Worm (Caenorhabditis elegans): Measurements from ENCODE around the gene clk-2.
"Not testable (repeated sequence)": the region's sequence is repeated elsewhere in the genome, so short reads cannot be mapped to it uniquely, and the experiment has no call there.

clk-2 gene

DNA sequence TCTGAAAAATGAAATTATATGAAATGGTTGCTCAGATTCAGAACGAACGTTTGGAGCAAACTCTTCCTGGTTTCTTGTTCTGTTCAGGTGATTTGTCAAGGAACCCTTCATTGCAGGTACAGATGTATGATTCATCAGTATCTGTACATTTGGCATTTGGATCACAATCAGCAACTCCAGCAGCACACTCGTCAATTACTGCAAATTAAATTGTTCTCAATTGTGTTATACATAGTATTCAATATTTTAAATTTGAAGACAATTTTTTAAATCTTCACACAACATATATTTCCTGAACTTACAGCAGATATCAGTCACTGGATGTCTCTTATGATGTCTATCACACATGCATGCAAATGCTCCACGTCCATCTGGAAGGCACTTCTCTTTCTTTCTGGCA, 33.6 kb downstream of the clk-2 start:
- no peak for TF ChIP-seq cog-1 (tag; optimal IDR thresholded peaks at IDR 0.05)
- TF ChIP-seq ztf-29 (GFP tag; IDR thresholded peaks at IDR 0.05) = no peak
- TF ChIP-seq tab-1 (GFP tag; IDR thresholded peaks at IDR 0.05) = no peak
- no peak for TF ChIP-seq ref-1 (GFP tag; conservative IDR thresholded peaks at IDR 0.05)

DNA sequence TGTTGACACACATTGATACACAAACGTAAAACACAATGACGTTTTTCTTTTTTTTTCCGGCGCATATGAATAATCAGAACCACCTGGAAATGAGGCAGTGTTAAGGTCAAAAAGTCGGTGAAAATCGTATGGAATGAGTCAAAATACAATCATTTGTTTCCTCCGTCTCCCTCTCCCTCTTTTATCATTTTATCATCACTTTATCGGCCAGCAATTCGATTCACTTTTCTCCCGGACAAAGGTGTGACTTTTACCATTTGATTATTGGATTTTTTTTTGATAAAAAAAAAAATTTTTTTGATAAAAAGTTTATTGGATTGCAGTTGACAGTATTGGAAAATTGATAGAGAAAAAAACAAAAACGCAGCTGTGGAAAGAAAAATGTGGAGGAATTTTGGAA, 39.4 kb downstream of the clk-2 start:
- TF ChIP-seq ztf-29 (GFP tag; IDR thresholded peaks at IDR 0.05) = no peak
- TF ChIP-seq tab-1 (GFP tag; IDR thresholded peaks at IDR 0.05) = no peak
- no peak for TF ChIP-seq T22C8.4 (GFP tag; IDR thresholded peaks at IDR 0.05)
- TF ChIP-seq cog-1 (tag; optimal IDR thresholded peaks at IDR 0.05) = no peak
- TF ChIP-seq med-1 (GFP tag; optimal IDR thresholded peaks at IDR 0.05; ENCODE audit: insufficient read depth) = no peak
- TF ChIP-seq klf-2 (GFP tag; conservative IDR thresholded peaks at IDR 0.05) = no peak
- no peak for TF ChIP-seq ztf-23 (GFP tag; IDR thresholded peaks at IDR 0.05)
- TF ChIP-seq ref-1 (GFP tag; conservative IDR thresholded peaks at IDR 0.05) = no peak
- no peak for TF ChIP-seq flt-1 (GFP tag; IDR thresholded peaks at IDR 0.05)

DNA sequence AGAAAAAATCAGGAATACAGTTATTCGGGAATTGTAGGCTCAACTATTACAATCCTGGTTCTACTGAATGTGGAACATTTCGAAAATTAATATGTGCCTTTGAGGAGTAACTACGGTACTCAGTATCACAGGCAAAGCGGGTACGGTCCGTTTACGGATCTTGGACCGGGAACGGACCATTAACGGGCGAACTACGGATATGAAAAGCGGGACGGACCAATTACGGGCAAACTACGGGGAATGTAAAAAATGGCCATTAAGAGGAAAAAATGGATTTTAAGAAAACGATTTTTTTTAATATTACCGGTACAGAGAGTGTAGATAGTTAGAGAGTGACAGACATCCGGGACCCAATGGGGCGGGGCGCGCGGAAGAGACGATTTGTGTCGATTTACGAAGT, 49.3 kb downstream of the clk-2 start, which contains the start of gene H14A12.5:
Gene H14A12.5 (minus strand): TSS at position 101 of the 400 bp plus-strand sequence.
- not testable (repeated sequence) for TF ChIP-seq tab-1 (GFP tag; IDR thresholded peaks at IDR 0.05); ref-1 (GFP tag; conservative IDR thresholded peaks at IDR 0.05); klf-2 (GFP tag; conservative IDR thresholded peaks at IDR 0.05)

DNA sequence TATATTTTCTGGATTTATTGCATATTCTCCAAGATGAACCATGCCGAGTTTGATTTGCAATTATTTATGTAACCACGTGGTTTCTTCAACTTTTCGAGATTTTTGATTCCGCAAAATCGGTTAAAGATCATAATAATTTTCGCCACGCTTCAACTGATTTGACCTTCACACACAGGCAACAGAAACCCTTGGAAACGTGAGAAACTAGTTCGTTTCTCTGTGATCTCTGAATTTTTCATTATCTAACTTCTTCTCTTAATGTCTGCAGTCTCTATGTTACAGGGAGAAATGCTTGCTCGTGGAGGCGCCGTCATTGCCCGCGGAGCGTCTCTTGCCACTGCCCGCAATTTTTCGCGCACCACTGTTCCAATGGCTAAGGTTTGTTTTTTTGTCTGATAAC, 53.0 kb downstream of the clk-2 start, which contains the start of gene fum-1:
Gene fum-1 (plus strand): TSS at position 259 of the 400 bp plus-strand sequence.
- TF ChIP-seq med-1 (GFP tag; optimal IDR thresholded peaks at IDR 0.05; ENCODE audit: insufficient read depth) (no peak), tab-1 (GFP tag; IDR thresholded peaks at IDR 0.05) (no peak), ref-1 (GFP tag; conservative IDR thresholded peaks at IDR 0.05) (no peak), ztf-29 (GFP tag; IDR thresholded peaks at IDR 0.05) (no peak), cog-1 (tag; optimal IDR thresholded peaks at IDR 0.05) (peak; percentile 6)

Data from whole organism, midembryonic.